Worm (Caenorhabditis elegans) whole organism, young adult: ENCODE measurements around the gene F01D5.10.
"Not testable (repeated sequence)": the region's sequence is repeated elsewhere in the genome, so short reads cannot be mapped to it uniquely, and the experiment has no call there.

Experiments
- C06A6.2 ChIP-seq: fragments of 200-800 bp; sonication (Bioruptor generic); conservative IDR thresholded peaks from 2 replicates; pipeline ENCODE4 v1.3.6; 2022; ENCODE audit warnings: missing genetic modification characterization, missing compliant biosample characterization
- D2030.7 ChIP-seq: fragments of 200-800 bp; sonication (Bioruptor generic); IDR thresholded peaks from 2 replicates; pipeline ENCODE4 v1.3.6; 2022; ENCODE audit warnings: missing genetic modification reagents, missing genetic modification characterization, missing compliant biosample characterization
- F10E7.11 ChIP-seq: sonication (generic microtip); optimal IDR thresholded peaks from 2 replicates; lab custom pipeline; 2017; ENCODE audit warnings: mild to moderate bottlenecking, missing genetic modification characterization, moderate library complexity, missing compliant biosample characterization
- F49E8.2 ChIP-seq: sonication (generic microtip); optimal IDR thresholded peaks from 3 replicates; lab custom pipeline; 2017; ENCODE audit warnings: missing genetic modification characterization, mild to moderate bottlenecking, missing compliant biosample characterization, antibody characterized with exemption, moderate library complexity; ENCODE audit not compliant: insufficient read depth
- Y53F4B.3 ChIP-seq: fragments of 200-800 bp; sonication (Bioruptor generic); IDR thresholded peaks from 2 replicates; pipeline ENCODE4 v1.3.6; 2022; ENCODE audit warnings: missing genetic modification reagents, missing genetic modification characterization, missing compliant biosample characterization
- Y53G8AR.9 ChIP-seq: fragments of 200-800 bp; sonication (Bioruptor generic); conservative IDR thresholded peaks from 2 replicates; pipeline ENCODE4 v1.3.6; 2022; ENCODE audit warnings: missing genetic modification reagents, missing genetic modification characterization, missing compliant biosample characterization
- Y79H2A.3 ChIP-seq: fragments of 200-800 bp; sonication (Bioruptor generic); conservative IDR thresholded peaks from 2 replicates; pipeline ENCODE4 v1.3.6; 2022; ENCODE audit warnings: missing genetic modification reagents, missing genetic modification characterization, missing compliant biosample characterization
- ZK185.1 ChIP-seq: sonication (generic microtip); optimal IDR thresholded peaks from 2 replicates; lab custom pipeline; 2016; ENCODE audit warnings: mild to moderate bottlenecking, missing genetic modification characterization, missing compliant biosample characterization; ENCODE audit not compliant: poor library complexity, severe bottlenecking
- akir-1 ChIP-seq: fragments of 200-800 bp; sonication (Bioruptor generic); optimal IDR thresholded peaks from 2 replicates; lab custom pipeline; 2018; ENCODE audit warnings: mild to moderate bottlenecking, missing genetic modification characterization, moderate library complexity, missing compliant biosample characterization
- ama-1 ChIP-seq, 3 experiments: fragments of 150-350 bp in 1 of 3; sonication (generic microtip) in 2 of 3; optimal IDR thresholded peaks; 2 replicates each; lab custom pipeline; 2014 to 2018; ENCODE audit warnings: missing biosample characterization in 2 of 3, missing genetic modification characterization in 2 of 3, missing genetic modification reagents in 2 of 3
- atf-7 ChIP-seq: sonication (generic microtip); optimal IDR thresholded peaks from 2 replicates; lab custom pipeline; 2017; ENCODE audit warnings: mild to moderate bottlenecking, missing genetic modification characterization, missing compliant biosample characterization
- attf-5 ChIP-seq: fragments of 200-800 bp; sonication (Bioruptor generic); optimal IDR thresholded peaks from 2 replicates; lab custom pipeline; 2018; ENCODE audit warnings: mild to moderate bottlenecking, missing genetic modification characterization, missing compliant biosample characterization
- ceh-100 ChIP-seq: fragments of 200-800 bp; sonication (Bioruptor generic); IDR thresholded peaks from 2 replicates; pipeline ENCODE4 v1.3.6; 2022; ENCODE audit warnings: missing genetic modification reagents, missing genetic modification characterization, missing compliant biosample characterization
- ceh-91 ChIP-seq: fragments of 200-800 bp; sonication (Bioruptor generic); IDR thresholded peaks from 2 replicates; pipeline ENCODE4 v1.3.6; 2022; ENCODE audit warnings: missing genetic modification reagents, missing genetic modification characterization, missing compliant biosample characterization
- dpff-1 ChIP-seq: sonication (generic microtip); optimal IDR thresholded peaks from 2 replicates; lab custom pipeline; 2017; ENCODE audit warnings: mild to moderate bottlenecking, missing genetic modification characterization, missing compliant biosample characterization
- efl-1 ChIP-seq: fragments of 150-350 bp; optimal IDR thresholded peaks from 2 replicates; lab custom pipeline; 2014; ENCODE audit warnings: missing biosample characterization, missing genetic modification reagents, missing genetic modification characterization
- egl-44 ChIP-seq: fragments of 200-800 bp; sonication (Bioruptor generic); IDR thresholded peaks from 2 replicates; pipeline ENCODE4 v1.3.6; 2022; ENCODE audit warnings: missing genetic modification reagents, missing genetic modification characterization, missing compliant biosample characterization
- egrh-3 ChIP-seq: fragments of 200-800 bp; sonication (Bioruptor generic); IDR thresholded peaks from 2 replicates; pipeline ENCODE4 v1.3.6; 2022; ENCODE audit warnings: missing genetic modification reagents, missing genetic modification characterization, missing compliant biosample characterization
- ets-4 ChIP-seq: fragments of 200-800 bp; sonication (Bioruptor generic); optimal IDR thresholded peaks from 2 replicates; lab custom pipeline; 2018; ENCODE audit warnings: mild to moderate bottlenecking, missing genetic modification characterization, missing compliant biosample characterization
- gei-17 ChIP-seq: fragments of 200-800 bp; sonication (Bioruptor generic); optimal IDR thresholded peaks from 2 replicates; lab custom pipeline; 2018; ENCODE audit warnings: mild to moderate bottlenecking, missing genetic modification characterization, missing compliant biosample characterization
- hlh-26 ChIP-seq: fragments of 200-800 bp; sonication (Bioruptor generic); conservative IDR thresholded peaks from 2 replicates; pipeline ENCODE4 v1.3.6; 2022; ENCODE audit warnings: missing genetic modification reagents, missing genetic modification characterization, missing compliant biosample characterization
- hrde-1 ChIP-seq: sonication (generic microtip); optimal IDR thresholded peaks from 2 replicates; lab custom pipeline; 2016; ENCODE audit warnings: missing genetic modification characterization, mild to moderate bottlenecking, missing compliant biosample characterization, moderate library complexity, missing genotype, missing genetic modification reagents, borderline replicate concordance
- lag-1 ChIP-seq: fragments of 200-800 bp; sonication (Bioruptor generic); IDR thresholded peaks from 2 replicates; pipeline ENCODE4 v1.3.6; 2022; ENCODE audit warnings: missing genetic modification reagents, missing genetic modification characterization, missing compliant biosample characterization
- let-526 ChIP-seq: fragments of 200-800 bp; sonication (Bioruptor generic); IDR thresholded peaks from 2 replicates; pipeline ENCODE4 v1.3.6; 2022; ENCODE audit warnings: missing genetic modification reagents, missing genetic modification characterization, missing compliant biosample characterization
- lin-40 ChIP-seq: sonication (generic microtip); optimal IDR thresholded peaks from 2 replicates; lab custom pipeline; 2016; ENCODE audit warnings: missing genetic modification characterization, mild to moderate bottlenecking, missing compliant biosample characterization, missing genotype, missing genetic modification reagents
- lin-54 ChIP-seq: fragments of 200-800 bp; sonication (Bioruptor generic); optimal IDR thresholded peaks from 2 replicates; lab custom pipeline; 2018; ENCODE audit warnings: mild to moderate bottlenecking, missing genetic modification characterization, missing compliant biosample characterization
- madf-10 ChIP-seq: sonication (generic microtip); optimal IDR thresholded peaks from 2 replicates; lab custom pipeline; 2016; ENCODE audit warnings: mild to moderate bottlenecking, missing genetic modification characterization, missing compliant biosample characterization
- madf-3 ChIP-seq: fragments of 200-800 bp; sonication (Bioruptor generic); IDR thresholded peaks from 2 replicates; pipeline ENCODE4 v1.3.6; 2022; ENCODE audit warnings: missing genetic modification reagents, missing genetic modification characterization, missing compliant biosample characterization
- madf-8 ChIP-seq: fragments of 200-800 bp; sonication (Bioruptor generic); conservative IDR thresholded peaks from 2 replicates; pipeline ENCODE4 v1.3.6; 2022; ENCODE audit warnings: missing genetic modification reagents, missing genetic modification characterization, missing compliant biosample characterization
- nhr-179 ChIP-seq: sonication (generic microtip); optimal IDR thresholded peaks from 2 replicates; lab custom pipeline; 2016; ENCODE audit warnings: mild to moderate bottlenecking, missing genetic modification characterization, missing compliant biosample characterization
- pha-4 ChIP-seq: fragments of 150-350 bp; sonication (generic microtip); optimal IDR thresholded peaks from 2 replicates; lab custom pipeline; 2014; ENCODE audit warnings: missing biosample characterization, missing genetic modification reagents, missing genetic modification characterization
- rcor-1 ChIP-seq: fragments of 200-800 bp; sonication (Bioruptor generic); IDR thresholded peaks from 2 replicates; pipeline ENCODE4 v1.3.6; 2022; ENCODE audit warnings: missing genetic modification reagents, missing genetic modification characterization, missing compliant biosample characterization
- sdz-38 ChIP-seq: sonication (generic microtip); optimal IDR thresholded peaks from 2 replicates; lab custom pipeline; 2016; ENCODE audit warnings: missing genotype, missing genetic modification characterization, missing compliant biosample characterization
- snpc-1.1 ChIP-seq: sonication (generic microtip); optimal IDR thresholded peaks from 2 replicates; lab custom pipeline; 2017; ENCODE audit warnings: missing genetic modification characterization, mild to moderate bottlenecking, missing compliant biosample characterization, antibody characterized with exemption, moderate library complexity, missing genotype, missing genetic modification reagents; ENCODE audit not compliant: insufficient read depth
- snpc-3.4 ChIP-seq: sonication (generic microtip); optimal IDR thresholded peaks from 2 replicates; lab custom pipeline; 2017; ENCODE audit warnings: missing genetic modification characterization, mild to moderate bottlenecking, missing compliant biosample characterization, antibody characterized with exemption, moderate library complexity, missing genotype, missing genetic modification reagents
- snpc-4 ChIP-seq, 5 experiments: fragments of 150-350 bp in 1 of 5; sonication (generic microtip) in 4 of 5; optimal IDR thresholded peaks; 2 replicates each; lab custom pipeline; 2014 to 2018; ENCODE audit warnings: missing genetic modification characterization in 5 of 5, missing biosample characterization in 3 of 5, antibody characterized with exemption in 2 of 5, mild to moderate bottlenecking in 2 of 5, missing compliant biosample characterization in 2 of 5, missing genotype in 2 of 5, moderate library complexity in 2 of 5, missing genetic modification reagents in 1 of 5
- zim-3 ChIP-seq: sonication (generic microtip); optimal IDR thresholded peaks from 2 replicates; lab custom pipeline; 2017; ENCODE audit warnings: mild to moderate bottlenecking, missing genetic modification characterization, moderate library complexity, missing compliant biosample characterization
- ztf-18 ChIP-seq: sonication (generic microtip); optimal IDR thresholded peaks from 2 replicates; lab custom pipeline; 2016; ENCODE audit warnings: missing genotype, mild to moderate bottlenecking, missing genetic modification characterization, missing compliant biosample characterization
- ztf-26 ChIP-seq: sonication (generic microtip); optimal IDR thresholded peaks from 2 replicates; lab custom pipeline; 2017; ENCODE audit warnings: missing genetic modification characterization, missing compliant biosample characterization
- ztf-6 ChIP-seq: fragments of 200-800 bp; sonication (Bioruptor generic); IDR thresholded peaks from 2 replicates; pipeline ENCODE4 v1.3.6; 2022; ENCODE audit warnings: missing genetic modification reagents, missing genetic modification characterization, missing compliant biosample characterization

F01D5.10 gene

ce11 chrII:14004770-14005169, 16.4 kb downstream of the F01D5.10 start:
- TF ChIP-seq pha-4 (tag; lab: Kevin White, UChicago) (no peak), akir-1 (no peak)

ce11 chrII:14003821-14004430, 17.2 kb downstream of the F01D5.10 start:
- TF ChIP-seq efl-1 (GFP tag; lab: Kevin White, UChicago) (no peak), lin-40 (no peak), ets-4 (no peak), zim-3 (tag; lab: Kevin White, UChicago) (no peak), snpc-4 (GFP tag; optimal IDR thresholded peaks at IDR 0.05; lab: Kevin White, UChicago) (no peak), snpc-4 (tag; optimal IDR thresholded peaks at IDR 0.05; lab: Kevin White, UChicago) (peak in 3 of 4 experiments; percentile 74 to 78 (median 76))

- TF ChIP-seq sdz-38 (tag; lab: Kevin White, UChicago) (no peak), ama-1 (optimal IDR thresholded peaks at IDR 0.05; lab: Kevin White, UChicago) (no peak), ama-1 (GFP tag; optimal IDR thresholded peaks at IDR 0.05; lab: Kevin White, UChicago) (no peak), let-526 (GFP tag; lab: Robert Waterston, UW) (no peak), nhr-179 (tag; lab: Kevin White, UChicago) (no peak), D2030.7 (no peak), efl-1 (GFP tag; lab: Kevin White, UChicago) (no peak), atf-7 (no peak), lag-1 (GFP tag; lab: Robert Waterston, UW) (no peak), hrde-1 (tag; lab: Kevin White, UChicago) (no peak), ztf-18 (tag; lab: Kevin White, UChicago) (no peak), ZK185.1 (no peak), madf-8 (GFP tag; lab: Robert Waterston, UW) (no peak), lin-54 (no peak), dpff-1 (tag; lab: Kevin White, UChicago) (no peak), egrh-3 (GFP tag; lab: Robert Waterston, UW) (no peak)
Observed at ce11 chrII:14002200-14002599, 18.9 kb downstream of the F01D5.10 start, which contains the start of gene F01D5.5. Gene F01D5.5, minus strand, starts transcription at chrII:14002300.

ce11 chrII:14000044-14000443, 21.1 kb downstream of the F01D5.10 start, which contains the start of gene F01D5.3:
Gene F01D5.3, minus strand, starts transcription at chrII:14000144.
- not testable (repeated sequence) for TF ChIP-seq Y53F4B.3; ceh-91 (GFP tag; lab: Robert Waterston, UW); rcor-1 (GFP tag; lab: Robert Waterston, UW)

- TF ChIP-seq rcor-1 (GFP tag; lab: Robert Waterston, UW), result no peak
- no peak for TF ChIP-seq hlh-26 (GFP tag; lab: Robert Waterston, UW)
- no peak for TF ChIP-seq ztf-26
- no peak for TF ChIP-seq snpc-1.1 (tag; lab: Kevin White, UChicago)
- TF ChIP-seq ztf-6 (GFP tag; lab: Robert Waterston, UW), result no peak
- TF ChIP-seq Y53G8AR.9 (GFP tag; lab: Robert Waterston, UW), result no peak
- TF ChIP-seq attf-5, result no peak
- TF ChIP-seq lin-54, result no peak
- no peak for TF ChIP-seq snpc-3.4
- TF ChIP-seq ceh-100 (GFP tag; lab: Robert Waterston, UW), result no peak
- TF ChIP-seq F49E8.2 (tag; lab: Kevin White, UChicago), result no peak
- no peak for TF ChIP-seq Y79H2A.3 (GFP tag; lab: Robert Waterston, UW)
- TF ChIP-seq C06A6.2, result no peak
- no peak for TF ChIP-seq egl-44 (GFP tag; lab: Robert Waterston, UW)
- TF ChIP-seq madf-10 (tag; lab: Kevin White, UChicago), result no peak
- TF ChIP-seq madf-3 (GFP tag; lab: Robert Waterston, UW), result no peak
- no peak for TF ChIP-seq D2030.7
- TF ChIP-seq gei-17 (GFP tag; lab: Kevin White, UChicago), result no peak
- TF ChIP-seq F10E7.11 (tag; lab: Kevin White, UChicago), result no peak
Observed at ce11 chrII:13998964-13999363, 22.2 kb downstream of the F01D5.10 start, which contains the start of gene F01D5.2. Gene F01D5.2, minus strand, starts transcription at chrII:13999064.
